Worm (Caenorhabditis elegans) whole organism, L1 larva: ENCODE results near the gene fbxa-116.

Experiments
- aha-1 ChIP-seq: fragments of 150-350 bp; optimal IDR thresholded peaks from 2 replicates; lab custom pipeline; 2014; ENCODE audit warnings: missing biosample characterization, missing genetic modification characterization
- sox-4 ChIP-seq: sonication (generic microtip); optimal IDR thresholded peaks from 2 replicates; lab custom pipeline; 2016; ENCODE audit warnings: missing genetic modification characterization, missing compliant biosample characterization
- ztf-11 ChIP-seq, 2 experiments: sonication (generic microtip); optimal IDR thresholded peaks; 2 replicates each; lab custom pipeline; 2016 to 2017; ENCODE audit warnings: missing genetic modification characterization in 2 of 2, missing biosample characterization in 1 of 2, missing compliant biosample characterization in 1 of 2

ce11 chrV:20213097-20213496 is 24.4 kb upstream of the fbxa-116 start:
- TF ChIP-seq ztf-11 (tag; optimal IDR thresholded peaks at IDR 0.05; lab: Kevin White, UChicago) (no peak), sox-4 (tag; lab: Kevin White, UChicago) (no peak), aha-1 (tag; lab: Kevin White, UChicago) (no peak)
